Fruit fly (Drosophila melanogaster): ENCODE results near the gene ry.
A peak's percentile ranks its signal among the peaks of the same experiment; 100 is the strongest.

- TF ChIP-seq CG5204 (GFP tag; optimal IDR thresholded peaks at IDR 0.05) (no peak), CG7045 (GFP tag; optimal IDR thresholded peaks at IDR 0.05) (no peak), kay (GFP tag; ENCODE audit: borderline replicate concordance) (no peak), toe (GFP tag; optimal IDR thresholded peaks at IDR 0.05) (peak; percentile 27)
Observed at dm6 chr3R:12997550-12998233, 34.6 kb upstream of the ry start, which contains the start of the genes CG17327, CG44194 and CG7518.

Measured in whole organism, adult.